Worm (Caenorhabditis elegans): ENCODE results near the gene nep-25.

ce11 chrII:5804288-5804687, 37.8 kb upstream of the nep-25 start:
- TF ChIP-seq cnd-1 (tag; optimal IDR thresholded peaks at IDR 0.05) (no peak), mab-5 (tag; optimal IDR thresholded peaks at IDR 0.05) (no peak), mls-2 (tag; optimal IDR thresholded peaks at IDR 0.05) (no peak), ces-1 (GFP tag; optimal IDR thresholded peaks at IDR 0.05) (no peak), flh-1 (GFP tag; optimal IDR thresholded peaks at IDR 0.05) (no peak), snpc-4 (tag; optimal IDR thresholded peaks at IDR 0.05) (no peak), blmp-1 (tag; optimal IDR thresholded peaks at IDR 0.05) (no peak)
